Worm (Caenorhabditis elegans): ENCODE results near the gene scl-8.

- no peak for TF ChIP-seq elt-2 (tag; optimal IDR thresholded peaks at IDR 0.05)
- no peak for TF ChIP-seq ama-1 (optimal IDR thresholded peaks at IDR 0.05)
- no peak for TF ChIP-seq unc-62 (GFP tag; optimal IDR thresholded peaks at IDR 0.05)
- no peak for TF ChIP-seq ceh-9 (tag; optimal IDR thresholded peaks at IDR 0.05)
- TF ChIP-seq mdl-1 (tag; optimal IDR thresholded peaks at IDR 0.05) = no peak
- no peak for TF ChIP-seq ceh-82 (tag; optimal IDR thresholded peaks at IDR 0.05)
Measured at ce11 chrIV:13086705-13087104, 15.2 kb downstream of the scl-8 start, which contains the start of gene spin-2.

All from whole organism, L3 larva.